Fruit fly (Drosophila melanogaster) whole organism, embryonic: ENCODE data around the gene CG31189.
A peak's percentile ranks its signal among the peaks of the same experiment; 100 is the strongest.

Experiments
- CG13894 ChIP-seq: fragments of 200-800 bp; sonication (Bioruptor generic); optimal IDR thresholded peaks from 3 replicates; lab custom pipeline; 2018; ENCODE audit warnings: missing biosample characterization, mild to moderate bottlenecking, missing genetic modification characterization, moderate library complexity
- CG1832 ChIP-seq: fragments of 200-800 bp; sonication (Bioruptor generic); optimal IDR thresholded peaks from 2 replicates; lab custom pipeline; 2017; ENCODE audit warnings: missing biosample characterization, mild to moderate bottlenecking, missing genetic modification characterization, inconsistent platforms
- CG2202 ChIP-seq: fragments of 200-800 bp; sonication (Bioruptor generic); optimal IDR thresholded peaks from 2 replicates; lab custom pipeline; 2018; ENCODE audit warnings: missing biosample characterization, mild to moderate bottlenecking, missing genetic modification characterization
- CG30431 ChIP-seq: fragments of 200-800 bp; sonication (Bioruptor generic); optimal IDR thresholded peaks from 2 replicates; lab custom pipeline; 2017; ENCODE audit warnings: missing biosample characterization, missing genetic modification characterization
- CG9215 ChIP-seq: fragments of 200-800 bp; sonication (Bioruptor generic); IDR thresholded peaks from 2 replicates; pipeline ENCODE4 v1.3.6; 2022; ENCODE audit warnings: missing biosample characterization, missing genetic modification characterization
- CHES-1-like ChIP-seq: fragments of 200-800 bp; sonication (Bioruptor generic); optimal IDR thresholded peaks from 2 replicates; lab custom pipeline; 2016; ENCODE audit warnings: missing biosample characterization, missing genetic modification characterization
- Dref ChIP-seq: fragments of 200-800 bp; sonication (Bioruptor generic); IDR thresholded peaks from 2 replicates; pipeline ENCODE4 v1.3.6; 2022; ENCODE audit warnings: missing biosample characterization, missing genetic modification characterization
- ERR ChIP-seq: fragments of 200-800 bp; sonication (Bioruptor generic); optimal IDR thresholded peaks from 2 replicates; lab custom pipeline; 2016; ENCODE audit warnings: missing biosample characterization, missing genetic modification characterization
- Ets65A ChIP-seq: fragments of 200-800 bp; sonication (Bioruptor generic); peaks from one replicate; lab custom pipeline; 2016; ENCODE audit warnings: missing biosample characterization, missing genetic modification characterization
- Hmr ChIP-seq: fragments of 200-800 bp; sonication (Bioruptor generic); optimal IDR thresholded peaks from 3 replicates; lab custom pipeline; 2017; ENCODE audit warnings: mild to moderate bottlenecking, missing biosample characterization, missing genetic modification reagents, missing genetic modification characterization
- dmrt11E ChIP-seq: fragments of 200-800 bp; sonication (Bioruptor generic); optimal IDR thresholded peaks from 3 replicates; lab custom pipeline; 2018; ENCODE audit warnings: missing biosample characterization, mild to moderate bottlenecking, missing genetic modification characterization, moderate library complexity
- fd102C ChIP-seq: fragments of 200-800 bp; sonication (Bioruptor generic); optimal IDR thresholded peaks from 2 replicates; lab custom pipeline; 2018; ENCODE audit warnings: missing biosample characterization, mild to moderate bottlenecking, missing genetic modification characterization, moderate library complexity
- scrt ChIP-seq: fragments of 200-800 bp; sonication (Bioruptor generic); optimal IDR thresholded peaks from 2 replicates; lab custom pipeline; 2018; ENCODE audit warnings: missing biosample characterization, mild to moderate bottlenecking, missing genetic modification characterization, moderate library complexity

CG31189 gene

dm6 chr3R:21001123-21001522, 44.5 kb downstream of the CG31189 start (continued):
- TF ChIP-seq Hmr (GFP tag; lab: Kevin White, UChicago) (no peak), CG2202 (tag; lab: Kevin White, UChicago) (peak; percentile 27), dmrt11E (tag; lab: Kevin White, UChicago) (peak; percentile 10)

- TF ChIP-seq Dref (GFP tag; lab: Robert Waterston, UW) (0 out of 2 replicates have a peak, but pooled peaks have one; percentile 15), Ets65A (GFP tag; lab: Kevin White, UChicago) (peak; percentile 53), CG30431 (no peak), CHES-1-like (GFP tag; lab: Kevin White, UChicago) (no peak), CG1832 (GFP tag; lab: Kevin White, UChicago) (no peak), ERR (GFP tag; lab: Kevin White, UChicago) (no peak), CG9215 (GFP tag; lab: Robert Waterston, UW) (no peak), scrt (peak; percentile 51), CG13894 (tag; lab: Kevin White, UChicago) (peak; percentile 50), fd102C (GFP tag; lab: Kevin White, UChicago) (no peak)
These were observed 47.3 kb downstream of the CG31189 start for dm6 chr3R:20998319-20998718.
